Fruit fly (Drosophila melanogaster) whole organism, embryonic: Measurements from ENCODE around the gene CG17177.

Experiments
- Asciz ChIP-seq: fragments of 200-800 bp; sonication (Bioruptor generic); optimal IDR thresholded peaks from 2 replicates; lab custom pipeline; 2017; ENCODE audit warnings: missing biosample characterization, mild to moderate bottlenecking, missing genetic modification characterization, missing genetic modification reagents
- CG10267 ChIP-seq: fragments of 200-800 bp; sonication (Bioruptor generic); optimal IDR thresholded peaks from 2 replicates; lab custom pipeline; 2018; ENCODE audit warnings: missing biosample characterization, mild to moderate bottlenecking, missing genetic modification characterization, moderate library complexity
- CG13296 ChIP-seq: fragments of 200-800 bp; sonication (Bioruptor generic); optimal IDR thresholded peaks from 3 replicates; lab custom pipeline; 2018; ENCODE audit warnings: missing biosample characterization, mild to moderate bottlenecking, missing genetic modification characterization
- CG13624 ChIP-seq: fragments of 200-800 bp; sonication (Bioruptor generic); optimal IDR thresholded peaks from 2 replicates; lab custom pipeline; 2016; ENCODE audit warnings: missing biosample characterization, missing genetic modification characterization
- CG17361 ChIP-seq: fragments of 200-800 bp; sonication (Bioruptor generic); IDR thresholded peaks from 3 replicates; pipeline ENCODE4 v1.3.6; 2022; ENCODE audit warnings: missing biosample characterization, missing genetic modification characterization
- CG18011 ChIP-seq: fragments of 200-800 bp; sonication (Bioruptor generic); optimal IDR thresholded peaks from 2 replicates; lab custom pipeline; 2017; ENCODE audit warnings: missing biosample characterization, missing genetic modification characterization, mild to moderate bottlenecking, moderate library complexity, missing genotype
- CG18476 ChIP-seq: fragments of 200-800 bp; sonication (Bioruptor generic); optimal IDR thresholded peaks from 2 replicates; lab custom pipeline; 2016; ENCODE audit warnings: missing biosample characterization, mild to moderate bottlenecking, missing genetic modification characterization
- CG31224 ChIP-seq: fragments of 200-800 bp; sonication (Bioruptor generic); IDR thresholded peaks from 2 replicates; pipeline ENCODE4 v1.3.6; 2022; ENCODE audit warnings: missing biosample characterization, missing genetic modification characterization
- CG34224 ChIP-seq: fragments of 200-800 bp; sonication (Bioruptor generic); IDR thresholded peaks from 3 replicates; pipeline ENCODE4 v1.3.6; 2022; ENCODE audit warnings: missing biosample characterization, missing genetic modification characterization; ENCODE audit not compliant: partially characterized antibody
- CG4328 ChIP-seq: fragments of 200-800 bp; sonication (Bioruptor generic); optimal IDR thresholded peaks from 3 replicates; lab custom pipeline; 2017; ENCODE audit warnings: missing biosample characterization, missing genetic modification reagents, missing genetic modification characterization
- CG6683 ChIP-seq: fragments of 200-800 bp; sonication (Bioruptor generic); optimal IDR thresholded peaks from 2 replicates; lab custom pipeline; 2017; ENCODE audit warnings: missing biosample characterization, mild to moderate bottlenecking, missing genetic modification characterization, missing genetic modification reagents
- CG7928 ChIP-seq: fragments of 200-800 bp; sonication (Bioruptor generic); optimal IDR thresholded peaks from 2 replicates; lab custom pipeline; 2017; ENCODE audit warnings: missing biosample characterization, mild to moderate bottlenecking, missing genetic modification characterization
- CG8765 ChIP-seq: fragments of 200-800 bp; sonication (Bioruptor generic); IDR thresholded peaks from 2 replicates; pipeline ENCODE4 v1.3.6; 2022; ENCODE audit warnings: missing biosample characterization, missing genetic modification characterization
- CG8944 ChIP-seq: fragments of 200-800 bp; sonication (Bioruptor generic); optimal IDR thresholded peaks from 3 replicates; lab custom pipeline; 2016; ENCODE audit warnings: missing biosample characterization, missing genetic modification characterization
- CG9876 ChIP-seq: fragments of 200-800 bp; sonication (Bioruptor generic); optimal IDR thresholded peaks from 2 replicates; lab custom pipeline; 2016; ENCODE audit warnings: missing biosample characterization, missing genetic modification characterization
- Camta ChIP-seq: fragments of 200-800 bp; sonication (Bioruptor generic); optimal IDR thresholded peaks from 2 replicates; lab custom pipeline; 2016; ENCODE audit warnings: missing biosample characterization, missing genetic modification characterization
- D ChIP-seq, 2 experiments: fragments of 200-800 bp in 1 of 2; fragments of >200 bp in 1 of 2; sonication (Bioruptor generic) in 1 of 2; optimal IDR thresholded peaks; 2 replicates in 1 of 2; 3 replicates in 1 of 2; lab custom pipeline; 2017; ENCODE audit warnings: mild to moderate bottlenecking in 1 of 2, missing biosample characterization in 1 of 2, missing genetic modification characterization in 1 of 2, missing genetic modification reagents in 1 of 2
- Doc2 ChIP-seq: fragments of 200-800 bp; sonication (Bioruptor generic); IDR thresholded peaks from 2 replicates; pipeline ENCODE4 v1.3.6; 2022; ENCODE audit warnings: missing biosample characterization, missing genetic modification characterization
- H15 ChIP-seq: fragments of 200-800 bp; sonication (Bioruptor generic); IDR thresholded peaks from 3 replicates; pipeline ENCODE4 v1.3.6; 2022; ENCODE audit warnings: missing biosample characterization, missing genetic modification characterization
- HmgD ChIP-seq: fragments of 200-800 bp; sonication (Bioruptor generic); optimal IDR thresholded peaks from 3 replicates; lab custom pipeline; 2016; ENCODE audit warnings: missing biosample characterization, missing genetic modification characterization
- Hr78 ChIP-seq, 2 experiments: fragments of 200-800 bp in 1 of 2; fragments of >200 bp in 1 of 2; sonication (Bioruptor generic) in 1 of 2; optimal IDR thresholded peaks; 2 replicates each; lab custom pipeline; 2017 to 2019; ENCODE audit warnings: missing biosample characterization in 2 of 2, missing genetic modification characterization in 2 of 2, mild to moderate bottlenecking in 1 of 2, moderate library complexity in 1 of 2
- MTF-1 ChIP-seq: fragments of 200-800 bp; sonication (Bioruptor generic); optimal IDR thresholded peaks from 2 replicates; lab custom pipeline; 2018; ENCODE audit warnings: missing biosample characterization, mild to moderate bottlenecking, missing genetic modification characterization, borderline replicate concordance
- Meics ChIP-seq: fragments of 200-800 bp; sonication (Bioruptor generic); optimal IDR thresholded peaks from 2 replicates; lab custom pipeline; 2017; ENCODE audit warnings: missing biosample characterization, mild to moderate bottlenecking, missing genetic modification characterization
- NC2α ChIP-seq: fragments of 200-800 bp; sonication (Bioruptor generic); optimal IDR thresholded peaks from 2 replicates; lab custom pipeline; 2016; ENCODE audit warnings: missing biosample characterization, missing genetic modification characterization
- Pdp1 ChIP-seq, 2 experiments: fragments of 200-800 bp; sonication (Bioruptor generic); optimal IDR thresholded peaks; 3 replicates each; lab custom pipeline; 2016; ENCODE audit warnings: missing biosample characterization in 2 of 2, missing genetic modification characterization in 2 of 2, mild to moderate bottlenecking in 1 of 2, moderate library complexity in 1 of 2
- Rx ChIP-seq: fragments of 200-800 bp; sonication (Bioruptor generic); IDR thresholded peaks from 2 replicates; pipeline ENCODE4 v1.3.6; 2022; ENCODE audit warnings: missing biosample characterization, missing genetic modification characterization
- TFAM ChIP-seq: fragments of 200-800 bp; sonication (Bioruptor generic); optimal IDR thresholded peaks from 2 replicates; lab custom pipeline; 2017; ENCODE audit warnings: missing biosample characterization, missing genetic modification characterization, inconsistent platforms
- chm ChIP-seq: fragments of 200-800 bp; sonication (Bioruptor generic); IDR thresholded peaks from 2 replicates; pipeline ENCODE4 v1.3.6; 2022; ENCODE audit warnings: missing biosample characterization, missing genetic modification characterization
- crol ChIP-seq: fragments of 200-800 bp; sonication (Bioruptor generic); IDR thresholded peaks from 2 replicates; pipeline ENCODE4 v1.3.6; 2022; ENCODE audit warnings: missing biosample characterization, missing genetic modification characterization
- dimm ChIP-seq: fragments of 200-800 bp; sonication (Bioruptor generic); IDR thresholded peaks from 2 replicates; pipeline ENCODE4 v1.3.6; 2022; ENCODE audit warnings: missing biosample characterization, missing genetic modification characterization
- dmrt11E ChIP-seq: fragments of 200-800 bp; sonication (Bioruptor generic); optimal IDR thresholded peaks from 3 replicates; lab custom pipeline; 2018; ENCODE audit warnings: missing biosample characterization, mild to moderate bottlenecking, missing genetic modification characterization, moderate library complexity
- fru ChIP-seq: fragments of >200 bp; optimal IDR thresholded peaks from 2 replicates; lab custom pipeline; 2017
- gcm ChIP-seq: fragments of 200-800 bp; sonication (Bioruptor generic); optimal IDR thresholded peaks from 2 replicates; lab custom pipeline; 2019; ENCODE audit warnings: missing biosample characterization, mild to moderate bottlenecking, missing genetic modification characterization, moderate library complexity
- her ChIP-seq: fragments of 200-800 bp; sonication (Bioruptor generic); optimal IDR thresholded peaks from 2 replicates; lab custom pipeline; 2016; ENCODE audit warnings: missing biosample characterization, missing genetic modification characterization
- lmd ChIP-seq: fragments of 200-800 bp; sonication (Bioruptor generic); IDR thresholded peaks from 2 replicates; pipeline ENCODE4 v1.3.6; 2022; ENCODE audit warnings: missing biosample characterization, missing genetic modification characterization
- mld ChIP-seq: fragments of 200-800 bp; sonication (Bioruptor generic); IDR thresholded peaks from 3 replicates; pipeline ENCODE4 v1.3.6; 2022; ENCODE audit warnings: missing biosample characterization, missing genetic modification characterization; ENCODE audit not compliant: partially characterized antibody
- p53 ChIP-seq: fragments of 200-800 bp; sonication (Bioruptor generic); optimal IDR thresholded peaks from 2 replicates; lab custom pipeline; 2016; ENCODE audit warnings: missing biosample characterization, missing genetic modification characterization
- pros ChIP-seq: fragments of 200-800 bp; sonication (Bioruptor generic); optimal IDR thresholded peaks from 3 replicates; lab custom pipeline; 2019; ENCODE audit warnings: missing biosample characterization, mild to moderate bottlenecking, missing genetic modification characterization, moderate library complexity
- repo ChIP-seq: fragments of 200-800 bp; sonication (Bioruptor generic); optimal IDR thresholded peaks from 2 replicates; lab custom pipeline; 2016; ENCODE audit warnings: missing biosample characterization, missing genetic modification characterization
- sc ChIP-seq, 3 experiments: fragments of >200 bp in 2 of 3; fragments of 200-800 bp in 1 of 3; sonication (Bioruptor generic) in 1 of 3; optimal IDR thresholded peaks; 2 replicates in 2 of 3; 3 replicates in 1 of 3; lab custom pipeline; 2017; ENCODE audit warnings: mild to moderate bottlenecking in 1 of 3, missing biosample characterization in 1 of 3, missing genetic modification characterization in 1 of 3, missing genetic modification reagents in 1 of 3
- sd ChIP-seq: fragments of 200-800 bp; sonication (Bioruptor generic); optimal IDR thresholded peaks from 3 replicates; lab custom pipeline; 2018; ENCODE audit warnings: missing biosample characterization, mild to moderate bottlenecking, missing genetic modification characterization, moderate library complexity
- sisA ChIP-seq: fragments of 200-800 bp; sonication (Bioruptor generic); IDR thresholded peaks from 2 replicates; pipeline ENCODE4 v1.3.6; 2022; ENCODE audit warnings: missing biosample characterization, missing genetic modification characterization
- sna ChIP-seq: fragments of 200-800 bp; sonication (Bioruptor generic); IDR thresholded peaks from 2 replicates; pipeline ENCODE4 v1.3.6; 2022; ENCODE audit warnings: missing biosample characterization, missing genetic modification characterization; ENCODE audit not compliant: partially characterized antibody
- sr ChIP-seq: fragments of 200-800 bp; sonication (Bioruptor generic); IDR thresholded peaks from 3 replicates; pipeline ENCODE4 v1.3.6; 2022; ENCODE audit warnings: missing biosample characterization, missing genetic modification characterization
- trem ChIP-seq: fragments of 200-800 bp; optimal IDR thresholded peaks from 3 replicates; lab custom pipeline; 2019; ENCODE audit warnings: missing biosample characterization, mild to moderate bottlenecking, missing genetic modification characterization, moderate library complexity
- trh ChIP-seq: fragments of 200-800 bp; sonication (Bioruptor generic); optimal IDR thresholded peaks from 2 replicates; lab custom pipeline; 2016; ENCODE audit warnings: missing biosample characterization, missing genetic modification characterization
- vvl ChIP-seq: fragments of 200-800 bp; sonication (Bioruptor generic); IDR thresholded peaks from 2 replicates; pipeline ENCODE4 v1.3.6; 2022; ENCODE audit warnings: missing biosample characterization, missing genetic modification characterization
- yki ChIP-seq: fragments of >200 bp; optimal IDR thresholded peaks from 3 replicates; lab custom pipeline; 2018
- zfh1 ChIP-seq: fragments of 200-800 bp; sonication (Bioruptor generic); IDR thresholded peaks from 3 replicates; pipeline ENCODE4 v1.3.6; 2022; ENCODE audit warnings: missing biosample characterization, missing genetic modification characterization

Gene CG17177

dm6 chr3L:14655178-14655577 lies 46.3 kb downstream of the CG17177 start (continued):
- TF ChIP-seq mld, result no peak
- TF ChIP-seq sna (GFP tag; lab: Robert Waterston, UW), result no peak
- TF ChIP-seq dmrt11E, result no peak
- no peak for TF ChIP-seq Camta
- peak in 1 of 2 experiments; percentile 51 for TF ChIP-seq Hr78 (GFP tag; optimal IDR thresholded peaks at IDR 0.05; lab: Kevin White, UChicago)
- TF ChIP-seq CG34224 (GFP tag; lab: Robert Waterston, UW), result no peak
- TF ChIP-seq H15 (GFP tag; lab: Robert Waterston, UW), result no peak
- TF ChIP-seq trh (GFP tag; lab: Kevin White, UChicago), result no peak
- TF ChIP-seq CG18011 (GFP tag; lab: Kevin White, UChicago), result no peak
- no peak for TF ChIP-seq CG7928 (GFP tag; lab: Kevin White, UChicago)
- no peak for TF ChIP-seq yki (lab: Kevin White, UChicago)
- no peak for TF ChIP-seq lmd
- TF ChIP-seq CG13624 (GFP tag; lab: Kevin White, UChicago), result no peak
- TF ChIP-seq NC2α (GFP tag; lab: Kevin White, UChicago), result no peak
- no peak for TF ChIP-seq Rx (GFP tag; lab: Robert Waterston, UW)
- no peak for TF ChIP-seq HmgD (GFP tag; lab: Kevin White, UChicago)
- no peak for TF ChIP-seq CG10267
- TF ChIP-seq Doc2 (GFP tag; lab: Robert Waterston, UW), result no peak
- no peak for TF ChIP-seq MTF-1 (GFP tag; lab: Kevin White, UChicago)
- no peak for TF ChIP-seq CG17361
- no peak for TF ChIP-seq TFAM (GFP tag; lab: Kevin White, UChicago)
- no peak for TF ChIP-seq CG18476 (GFP tag; lab: Kevin White, UChicago)
- peak; percentile 22; the same call in 1 of the 2 replicates for TF ChIP-seq vvl (GFP tag; lab: Robert Waterston, UW)
- no peak for TF ChIP-seq repo (GFP tag; lab: Kevin White, UChicago)
- no peak for TF ChIP-seq CG13296 (GFP tag; lab: Kevin White, UChicago)
- no peak for TF ChIP-seq her (GFP tag; lab: Kevin White, UChicago)
- no peak for TF ChIP-seq Asciz (GFP tag; lab: Kevin White, UChicago)
- no peak for TF ChIP-seq Meics
- TF ChIP-seq D (optimal IDR thresholded peaks at IDR 0.05; lab: Kevin White, UChicago), result no peak
- no peak for TF ChIP-seq D (GFP tag; optimal IDR thresholded peaks at IDR 0.05; lab: Kevin White, UChicago)
- TF ChIP-seq CG8944 (GFP tag; lab: Kevin White, UChicago), result no peak
- no peak for TF ChIP-seq CG31224 (GFP tag; lab: Robert Waterston, UW)
- TF ChIP-seq CG6683 (GFP tag; lab: Kevin White, UChicago), result no peak
- TF ChIP-seq sisA (GFP tag; lab: Robert Waterston, UW), result no peak
- TF ChIP-seq trem (tag; lab: Kevin White, UChicago), result no peak
- TF ChIP-seq CG8765, result no peak
- TF ChIP-seq sc (optimal IDR thresholded peaks at IDR 0.05; lab: Kevin White, UChicago), result no peak
- no peak for TF ChIP-seq sc (GFP tag; optimal IDR thresholded peaks at IDR 0.05; lab: Kevin White, UChicago)

dm6 chr3L:14654737-14655136 lies 46.7 kb downstream of the CG17177 start:
- TF ChIP-seq sr (GFP tag; lab: Robert Waterston, UW) (peak; percentile 93), Pdp1 (GFP tag; optimal IDR thresholded peaks at IDR 0.05; lab: Kevin White, UChicago) (peak in 1 of 2 experiments; percentile 2), crol (peak; percentile 35; the same call in 1 of the 2 replicates), zfh1 (0 out of 3 replicates have a peak, but pooled peaks have one; percentile 7), pros (GFP tag; lab: Kevin White, UChicago) (no peak), CG9876 (GFP tag; lab: Kevin White, UChicago) (no peak), dimm (GFP tag; lab: Robert Waterston, UW) (no peak), p53 (GFP tag; lab: Kevin White, UChicago) (no peak), sd (tag; lab: Kevin White, UChicago) (peak; percentile 30), fru (lab: Kevin White, UChicago) (no peak), gcm (GFP tag; lab: Kevin White, UChicago) (peak; percentile 19), chm (GFP tag; lab: Robert Waterston, UW) (0 out of 2 replicates have a peak, but pooled peaks have one; percentile 21), CG4328 (GFP tag; lab: Kevin White, UChicago) (peak; percentile 53)
